Worm (Caenorhabditis elegans) whole organism, early embryonic: ENCODE measurements around the gene F25E5.1.
"Not testable (repeated sequence)": the region's sequence is repeated elsewhere in the genome, so short reads cannot be mapped to it uniquely, and the experiment has no call there.

Experiments used
- B0310.2 ChIP-seq: sonication (generic microtip); optimal IDR thresholded peaks from 2 replicates; lab custom pipeline; 2016; ENCODE audit warnings: mild to moderate bottlenecking, missing genetic modification characterization, missing compliant biosample characterization
- F13C5.2 ChIP-seq: sonication (generic microtip); optimal IDR thresholded peaks from 2 replicates; lab custom pipeline; 2017; ENCODE audit warnings: mild to moderate bottlenecking, missing genetic modification characterization, inconsistent platforms, missing compliant biosample characterization
- aly-1 ChIP-seq: sonication (generic microtip); optimal IDR thresholded peaks from 2 replicates; lab custom pipeline; 2016; ENCODE audit warnings: missing genetic modification characterization, missing compliant biosample characterization
- ama-1 ChIP-seq: fragments of 150-350 bp; optimal IDR thresholded peaks from 2 replicates; lab custom pipeline; 2014
- ceh-13 ChIP-seq: fragments of 200-800 bp; sonication (Bioruptor generic); optimal IDR thresholded peaks from 2 replicates; lab custom pipeline; 2018; ENCODE audit warnings: mild to moderate bottlenecking, missing genetic modification characterization, missing compliant biosample characterization
- ceh-36 ChIP-seq: sonication (generic microtip); optimal IDR thresholded peaks from 2 replicates; lab custom pipeline; 2016; ENCODE audit warnings: missing genetic modification characterization, inconsistent platforms, missing compliant biosample characterization
- ets-7 ChIP-seq: sonication (generic microtip); optimal IDR thresholded peaks from 2 replicates; lab custom pipeline; 2016; ENCODE audit warnings: missing genotype, missing genetic modification characterization, missing compliant biosample characterization
- flt-1 ChIP-seq: fragments of 200-800 bp; sonication (Bioruptor generic); IDR thresholded peaks from 2 replicates; pipeline ENCODE4 v1.3.6; 2022; ENCODE audit warnings: missing genetic modification characterization, missing compliant biosample characterization
- hmbx-1 ChIP-seq: sonication (generic microtip); optimal IDR thresholded peaks from 2 replicates; lab custom pipeline; 2016; ENCODE audit warnings: mild to moderate bottlenecking, missing genetic modification characterization, missing compliant biosample characterization
- hmg-4 ChIP-seq: fragments of 200-800 bp; sonication (Bioruptor generic); optimal IDR thresholded peaks from 2 replicates; lab custom pipeline; 2018; ENCODE audit warnings: mild to moderate bottlenecking, missing genetic modification characterization, missing compliant biosample characterization
- hnd-1 ChIP-seq: sonication (generic microtip); optimal IDR thresholded peaks from 2 replicates; lab custom pipeline; 2016; ENCODE audit warnings: missing genetic modification characterization, missing compliant biosample characterization
- pes-1 ChIP-seq: fragments of 200-800 bp; sonication (Bioruptor generic); IDR thresholded peaks from 2 replicates; pipeline ENCODE4 v1.3.6; 2022; ENCODE audit warnings: missing genetic modification reagents, missing genetic modification characterization, missing compliant biosample characterization
- scrt-1 ChIP-seq: fragments of 200-800 bp; sonication (Bioruptor generic); IDR thresholded peaks from 2 replicates; pipeline ENCODE4 v1.3.6; 2022; ENCODE audit warnings: missing genetic modification characterization, missing compliant biosample characterization
- sea-1 ChIP-seq: fragments of 200-800 bp; sonication (Bioruptor generic); conservative IDR thresholded peaks from 2 replicates; pipeline ENCODE4 v1.3.6; 2022; ENCODE audit warnings: missing genetic modification characterization, missing compliant biosample characterization
- tbx-11 ChIP-seq: fragments of 200-800 bp; sonication (Bioruptor generic); IDR thresholded peaks from 2 replicates; pipeline ENCODE4 v1.3.6; 2022; ENCODE audit warnings: missing genetic modification characterization, missing compliant biosample characterization
- tbx-37 ChIP-seq: fragments of 200-800 bp; sonication (Bioruptor generic); conservative IDR thresholded peaks from 2 replicates; pipeline ENCODE4 v1.3.6; 2022; ENCODE audit warnings: missing genetic modification reagents, missing genetic modification characterization, missing compliant biosample characterization
- tra-4 ChIP-seq: sonication (generic microtip); optimal IDR thresholded peaks from 2 replicates; lab custom pipeline; 2017; ENCODE audit warnings: missing genetic modification characterization, missing compliant biosample characterization

F25E5.1 gene

ce11 chrV:7497440-7497839, 31.8 kb downstream of the F25E5.1 start, which contains the start of gene srh-79:
Gene srh-79, plus strand, starts transcription at chrV:7497740.
- TF ChIP-seq aly-1 (tag; lab: Kevin White, UChicago) (no peak), tra-4 (no peak), sea-1 (GFP tag; lab: Robert Waterston, UW) (no peak), ama-1 (lab: Kevin White, UChicago) (no peak), tbx-11 (GFP tag; lab: Robert Waterston, UW) (no peak), ceh-36 (tag; lab: Kevin White, UChicago) (no peak), ceh-13 (GFP tag; lab: Kevin White, UChicago) (no peak), pes-1 (GFP tag; lab: Robert Waterston, UW) (no peak), hmbx-1 (tag; lab: Kevin White, UChicago) (no peak), flt-1 (GFP tag; lab: Robert Waterston, UW) (no peak), hmg-4 (GFP tag; lab: Kevin White, UChicago) (no peak), scrt-1 (GFP tag; lab: Robert Waterston, UW) (no peak), F13C5.2 (no peak), tbx-37 (GFP tag; lab: Robert Waterston, UW) (no peak), ets-7 (tag; lab: Kevin White, UChicago) (no peak), hnd-1 (tag; lab: Kevin White, UChicago) (no peak), B0310.2 (tag; lab: Kevin White, UChicago) (no peak)

DNA sequence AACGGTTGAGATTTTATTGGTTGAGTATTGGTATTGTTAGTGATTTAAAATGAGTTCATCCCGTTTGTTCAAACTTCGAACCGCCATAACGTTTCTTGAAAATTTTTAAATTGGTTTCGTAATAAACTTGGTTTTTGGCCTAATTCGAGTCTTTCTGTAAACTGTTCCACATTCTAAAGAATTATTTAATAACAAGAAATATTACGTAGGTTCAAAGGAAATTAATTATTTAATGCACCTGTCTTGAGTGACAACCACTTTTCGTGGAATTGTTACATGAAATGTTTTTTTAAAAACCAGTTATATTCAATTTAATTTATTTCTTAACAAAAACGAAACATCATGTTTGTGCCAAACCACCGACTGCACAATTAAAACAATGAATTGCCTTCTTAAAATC, 35.5 kb downstream of the F25E5.1 start:
- no peak for TF ChIP-seq pes-1 (GFP tag; lab: Robert Waterston, UW)
- TF ChIP-seq ets-7 (tag; lab: Kevin White, UChicago) = no peak
- TF ChIP-seq ama-1 (lab: Kevin White, UChicago) = no peak
- TF ChIP-seq tbx-37 (GFP tag; lab: Robert Waterston, UW) = no peak
- no peak for TF ChIP-seq hmbx-1 (tag; lab: Kevin White, UChicago)
- TF ChIP-seq B0310.2 (tag; lab: Kevin White, UChicago) = no peak
- TF ChIP-seq flt-1 (GFP tag; lab: Robert Waterston, UW) = no peak
- no peak for TF ChIP-seq tbx-11 (GFP tag; lab: Robert Waterston, UW)
- TF ChIP-seq scrt-1 (GFP tag; lab: Robert Waterston, UW) = no peak
- TF ChIP-seq tra-4 = no peak
- TF ChIP-seq hmg-4 (GFP tag; lab: Kevin White, UChicago) = no peak

- no peak for TF ChIP-seq pes-1 (GFP tag; lab: Robert Waterston, UW)
- no peak for TF ChIP-seq tbx-37 (GFP tag; lab: Robert Waterston, UW)
- no peak for TF ChIP-seq aly-1 (tag; lab: Kevin White, UChicago)
- TF ChIP-seq hnd-1 (tag; lab: Kevin White, UChicago) = no peak
- TF ChIP-seq hmg-4 (GFP tag; lab: Kevin White, UChicago) = no peak
- no peak for TF ChIP-seq hmbx-1 (tag; lab: Kevin White, UChicago)
- no peak for TF ChIP-seq ceh-13 (GFP tag; lab: Kevin White, UChicago)
- TF ChIP-seq B0310.2 (tag; lab: Kevin White, UChicago) = no peak
- no peak for TF ChIP-seq ets-7 (tag; lab: Kevin White, UChicago)
- no peak for TF ChIP-seq tbx-11 (GFP tag; lab: Robert Waterston, UW)
- no peak for TF ChIP-seq tra-4
- no peak for TF ChIP-seq F13C5.2
- TF ChIP-seq flt-1 (GFP tag; lab: Robert Waterston, UW) = no peak
- no peak for TF ChIP-seq scrt-1 (GFP tag; lab: Robert Waterston, UW)
- no peak for TF ChIP-seq ceh-36 (tag; lab: Kevin White, UChicago)
- TF ChIP-seq sea-1 (GFP tag; lab: Robert Waterston, UW) = no peak
- TF ChIP-seq ama-1 (lab: Kevin White, UChicago) = no peak
These were observed 38.6 kb downstream of the F25E5.1 start, which contains the start of gene srh-229 for ce11 chrV:7504271-7504670. Gene srh-229, minus strand, starts transcription at chrV:7504371.

DNA sequence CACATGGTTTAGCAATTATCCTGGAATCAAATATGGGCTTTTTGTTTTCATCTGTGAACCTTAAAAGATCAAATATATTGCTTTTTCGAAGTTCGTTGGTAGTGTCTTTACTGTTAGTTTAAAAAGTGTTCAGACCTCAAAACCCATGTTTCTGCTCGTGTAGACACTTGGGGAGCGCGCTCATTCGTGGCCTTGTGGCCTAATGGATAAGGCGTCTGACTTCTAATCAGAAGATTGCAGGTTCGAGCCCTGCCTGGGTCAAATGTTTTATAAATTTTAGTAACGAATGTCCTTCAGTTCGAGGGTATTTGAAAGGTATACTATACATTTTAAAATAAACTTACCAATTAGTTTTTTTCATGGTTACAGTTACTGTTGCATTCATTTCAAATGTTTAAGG, 40.5 kb downstream of the F25E5.1 start:
- TF ChIP-seq scrt-1 (GFP tag; lab: Robert Waterston, UW) (no peak), sea-1 (GFP tag; lab: Robert Waterston, UW) (no peak), tra-4 (no peak), hnd-1 (tag; lab: Kevin White, UChicago) (no peak)

DNA sequence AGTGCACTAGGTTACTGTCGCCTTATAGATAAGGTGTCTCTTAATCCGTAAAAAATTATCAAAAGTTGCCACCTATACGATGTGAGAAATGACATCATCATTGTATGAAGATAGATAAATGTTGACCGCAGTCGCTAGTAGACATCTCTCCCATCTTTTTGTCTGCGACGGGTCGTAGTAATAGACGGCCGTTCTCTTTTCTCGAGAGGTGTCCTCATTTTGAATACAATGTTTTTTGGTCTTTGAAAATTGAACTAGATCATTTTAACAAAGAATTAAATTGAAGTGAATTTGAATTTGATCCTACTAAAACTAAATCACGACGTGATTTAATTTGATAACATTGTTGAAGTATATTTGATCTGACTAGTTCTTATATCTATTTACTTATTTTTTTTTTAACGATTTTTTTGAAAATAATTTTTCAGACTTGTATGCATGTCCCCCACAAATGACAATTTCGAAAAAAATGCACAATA, 42.9 kb downstream of the F25E5.1 start, which contains the start of the genes str-31 and nhr-172:
Gene str-31 (minus strand): TSS at position 101 of the 479 bp plus-strand sequence.
Gene nhr-172 (plus strand): TSS at position 429 of the 479 bp plus-strand sequence.
- no peak for TF ChIP-seq aly-1 (tag; lab: Kevin White, UChicago)
- TF ChIP-seq hmg-4 (GFP tag; lab: Kevin White, UChicago) = no peak
- no peak for TF ChIP-seq pes-1 (GFP tag; lab: Robert Waterston, UW)

DNA sequence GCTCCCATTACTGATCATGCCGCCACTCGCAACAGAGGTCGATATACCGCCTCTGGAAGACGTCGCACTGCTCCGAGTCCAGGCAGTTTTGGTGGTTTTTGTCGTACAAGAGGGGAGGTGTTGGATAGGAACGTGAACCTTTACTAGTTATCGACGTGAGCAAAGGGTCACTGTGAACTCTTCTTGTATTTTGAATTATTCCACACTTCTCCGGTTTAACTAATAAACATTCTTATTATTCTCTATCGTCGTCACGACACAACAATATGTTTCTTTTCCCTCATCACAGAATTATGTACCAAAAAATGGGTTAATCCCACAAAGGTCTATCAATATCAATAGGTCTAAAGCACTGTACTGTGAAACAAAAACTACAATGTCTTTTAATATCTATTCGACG, 45.8 kb downstream of the F25E5.1 start, which contains the start of gene nhr-171:
Gene nhr-171 (plus strand): TSS at position 301 of the 400 bp plus-strand sequence.
- not testable (repeated sequence) for TF ChIP-seq tbx-37 (GFP tag; lab: Robert Waterston, UW); aly-1 (tag; lab: Kevin White, UChicago); ceh-13 (GFP tag; lab: Kevin White, UChicago)

DNA sequence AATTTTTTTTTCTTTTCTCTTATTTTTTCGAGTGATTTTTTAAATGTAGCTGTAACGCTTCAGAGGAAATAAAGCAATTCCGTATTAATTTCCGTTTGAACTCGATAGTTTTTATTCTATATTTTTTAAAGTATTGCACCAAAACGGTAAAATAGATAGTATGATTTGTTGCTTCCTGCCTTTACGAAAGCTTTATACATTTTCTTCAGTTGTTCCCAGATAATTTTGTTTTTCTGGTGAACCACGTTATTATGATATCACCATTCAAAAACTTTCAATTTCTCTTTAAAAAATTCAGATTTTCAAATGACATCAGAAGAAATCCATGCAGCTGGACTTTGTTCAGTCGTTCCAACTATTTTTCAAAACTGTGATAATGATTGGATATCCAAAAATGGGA, 49.3 kb downstream of the F25E5.1 start, which contains the start of gene srb-18:
Gene srb-18 (plus strand): TSS at position 301 of the 400 bp plus-strand sequence.
- TF ChIP-seq hnd-1 (tag; lab: Kevin White, UChicago) (no peak), hmbx-1 (tag; lab: Kevin White, UChicago) (no peak), hmg-4 (GFP tag; lab: Kevin White, UChicago) (no peak), flt-1 (GFP tag; lab: Robert Waterston, UW) (no peak), tbx-11 (GFP tag; lab: Robert Waterston, UW) (no peak), B0310.2 (tag; lab: Kevin White, UChicago) (no peak)
